Worm (Caenorhabditis elegans): ENCODE data around the gene F43G6.8.
A peak's percentile ranks its signal among the peaks of the same experiment; 100 is the strongest.

F43G6.8 gene

ce11 chrII:11782493-11782892 is 31.4 kb downstream of the F43G6.8 start, which contains the start of gene F43G6.16 (continued):
- TF ChIP-seq madf-3 (GFP tag; IDR thresholded peaks at IDR 0.05) (peak; percentile 90), F37B4.10 (GFP tag; IDR thresholded peaks at IDR 0.05) (no peak), F33H1.4 (GFP tag; IDR thresholded peaks at IDR 0.05) (peak; percentile 89), die-1 (tag; optimal IDR thresholded peaks at IDR 0.05) (no peak), tbp1 (GFP tag; optimal IDR thresholded peaks at IDR 0.05) (peak; percentile 53), let-607 (tag; optimal IDR thresholded peaks at IDR 0.05) (no peak), zfh-2 (GFP tag; conservative IDR thresholded peaks at IDR 0.05) (no peak), egrh-3 (GFP tag; IDR thresholded peaks at IDR 0.05) (no peak), egl-18 (GFP tag; IDR thresholded peaks at IDR 0.05) (no peak), lin-35 (GFP tag; optimal IDR thresholded peaks at IDR 0.05) (peak; percentile 54 to 90 (median 58)), hsf-1 (GFP tag; IDR thresholded peaks at IDR 0.05) (peak; percentile 86), repo-1 (tag; optimal IDR thresholded peaks at IDR 0.05) (no peak), nfya-2 (GFP tag; IDR thresholded peaks at IDR 0.05) (no peak), tbx-9 (tag; optimal IDR thresholded peaks at IDR 0.05; ENCODE audit: borderline replicate concordance) (no peak), ztf-28 (GFP tag; IDR thresholded peaks at IDR 0.05) (peak; percentile 76; the same call in 1 of the 2 replicates), ceh-58 (GFP tag; IDR thresholded peaks at IDR 0.05) (no peak), sptf-2 (GFP tag; optimal IDR thresholded peaks at IDR 0.05) (no peak), F39B2.1 (GFP tag; IDR thresholded peaks at IDR 0.05) (no peak), lag-1 (GFP tag; IDR thresholded peaks at IDR 0.05) (no peak), lsy-27 (tag; optimal IDR thresholded peaks at IDR 0.05; ENCODE audit: borderline replicate concordance, insufficient read depth) (no peak), D2030.7 (GFP tag; IDR thresholded peaks at IDR 0.05) (peak; percentile 97), snpc-1.3 (tag; optimal IDR thresholded peaks at IDR 0.05; ENCODE audit: insufficient read depth) (peak; percentile 64), bed-2 (GFP tag; IDR thresholded peaks at IDR 0.05) (no peak), B0035.1 (tag; optimal IDR thresholded peaks at IDR 0.05) (no peak), hlh-12 (tag; optimal IDR thresholded peaks at IDR 0.05) (no peak), ets-4 (GFP tag; optimal IDR thresholded peaks at IDR 0.05) (no peak), snpc-1.1 (tag; optimal IDR thresholded peaks at IDR 0.05; ENCODE audit: insufficient read depth) (peak; percentile 33), dpl-1 (GFP tag; optimal IDR thresholded peaks at IDR 0.05) (peak; percentile 97), let-526 (GFP tag; IDR thresholded peaks at IDR 0.05) (no peak), madf-10 (tag; optimal IDR thresholded peaks at IDR 0.05) (no peak), athp-1 (tag; optimal IDR thresholded peaks at IDR 0.05) (peak; percentile 51), C17E4.6 (GFP tag; IDR thresholded peaks at IDR 0.05) (peak; percentile 64; the same call in 1 of the 2 replicates), attf-5 (GFP tag; optimal IDR thresholded peaks at IDR 0.05) (no peak), ceh-91 (GFP tag; IDR thresholded peaks at IDR 0.05) (peak; percentile 97), ekl-4 (GFP tag; IDR thresholded peaks at IDR 0.05) (peak; percentile 63), attf-3 (GFP tag; conservative IDR thresholded peaks at IDR 0.05) (peak; percentile 25; the same call in 1 of the 2 replicates), hmg-20 (GFP tag; IDR thresholded peaks at IDR 0.05) (no peak), chd-7 (tag; optimal IDR thresholded peaks at IDR 0.05) (no peak), sea-2 (GFP tag; IDR thresholded peaks at IDR 0.05) (no peak), rec-8 (tag; optimal IDR thresholded peaks at IDR 0.05) (no peak), Y53G8AR.9 (GFP tag; conservative IDR thresholded peaks at IDR 0.05) (peak; percentile 92), F57C9.4 (tag; optimal IDR thresholded peaks at IDR 0.05) (no peak), atf-7 (tag; optimal IDR thresholded peaks at IDR 0.05) (no peak), Y79H2A.3 (GFP tag; conservative IDR thresholded peaks at IDR 0.05) (peak; percentile 58; the same call in 1 of the 2 replicates), nhr-27 (tag; optimal IDR thresholded peaks at IDR 0.05) (no peak), somi-1 (GFP tag; optimal IDR thresholded peaks at IDR 0.05) (no peak), sdz-38 (tag; optimal IDR thresholded peaks at IDR 0.05) (no peak), aptf-3 (GFP tag; IDR thresholded peaks at IDR 0.05) (no peak)
